Worm (Caenorhabditis elegans) whole organism, late embryonic: ENCODE measurements around the gene srt-34.

Experiments used
- F13H6.1 ChIP-seq: sonication (generic microtip); optimal IDR thresholded peaks from 2 replicates; lab custom pipeline; 2016; ENCODE audit warnings: missing genetic modification characterization, missing compliant biosample characterization
- K02D7.2 ChIP-seq: sonication (generic microtip); optimal IDR thresholded peaks from 2 replicates; lab custom pipeline; 2017; ENCODE audit warnings: mild to moderate bottlenecking, missing genetic modification characterization, missing compliant biosample characterization
- T23F11.4 ChIP-seq: fragments of 200-800 bp; sonication (Bioruptor generic); optimal IDR thresholded peaks from 2 replicates; lab custom pipeline; 2018; ENCODE audit warnings: mild to moderate bottlenecking, missing genetic modification characterization, missing compliant biosample characterization
- Y22D7AL.16 ChIP-seq: sonication (generic microtip); optimal IDR thresholded peaks from 2 replicates; lab custom pipeline; 2016; ENCODE audit warnings: missing genetic modification characterization, missing compliant biosample characterization
- ceh-14 ChIP-seq: sonication (generic microtip); optimal IDR thresholded peaks from 2 replicates; lab custom pipeline; 2016; ENCODE audit warnings: missing genotype, missing genetic modification characterization, missing compliant biosample characterization
- ceh-18 ChIP-seq: sonication (generic microtip); optimal IDR thresholded peaks from 2 replicates; lab custom pipeline; 2016; ENCODE audit warnings: missing genetic modification characterization, missing compliant biosample characterization
- ceh-2 ChIP-seq: sonication (generic microtip); optimal IDR thresholded peaks from 2 replicates; lab custom pipeline; 2016; ENCODE audit warnings: missing genotype, missing genetic modification characterization, missing compliant biosample characterization
- ceh-24 ChIP-seq: sonication (generic microtip); optimal IDR thresholded peaks from 2 replicates; lab custom pipeline; 2016; ENCODE audit warnings: mild to moderate bottlenecking, missing genetic modification characterization, missing compliant biosample characterization
- ceh-30 ChIP-seq: fragments of 150-350 bp; optimal IDR thresholded peaks from 2 replicates; lab custom pipeline; 2014; ENCODE audit warnings: missing biosample characterization, missing genetic modification characterization
- ceh-31 ChIP-seq: sonication (generic microtip); optimal IDR thresholded peaks from 2 replicates; lab custom pipeline; 2016; ENCODE audit warnings: missing genetic modification characterization, missing compliant biosample characterization
- ceh-45 ChIP-seq: fragments of 200-800 bp; sonication (Bioruptor generic); IDR thresholded peaks from 2 replicates; pipeline ENCODE4 v1.3.6; 2022; ENCODE audit warnings: missing genetic modification reagents, missing genetic modification characterization, missing compliant biosample characterization
- elt-2 ChIP-seq: sonication (generic microtip); optimal IDR thresholded peaks from 2 replicates; lab custom pipeline; 2016; ENCODE audit warnings: missing genetic modification reagents, missing genetic modification characterization, missing compliant biosample characterization
- elt-4 ChIP-seq: sonication (generic microtip); optimal IDR thresholded peaks from 2 replicates; lab custom pipeline; 2016; ENCODE audit warnings: missing genetic modification characterization, missing compliant biosample characterization
- fkh-10 ChIP-seq: fragments of 150-350 bp; optimal IDR thresholded peaks from 2 replicates; lab custom pipeline; 2014; ENCODE audit warnings: missing biosample characterization, missing genetic modification reagents, missing genetic modification characterization
- gmeb-2 ChIP-seq: sonication (generic microtip); optimal IDR thresholded peaks from 2 replicates; lab custom pipeline; 2016; ENCODE audit warnings: missing genetic modification characterization, inconsistent platforms, missing compliant biosample characterization
- hlh-13 ChIP-seq: fragments of 200-800 bp; sonication (Bioruptor generic); optimal IDR thresholded peaks from 2 replicates; lab custom pipeline; 2018; ENCODE audit warnings: mild to moderate bottlenecking, missing genetic modification characterization, missing compliant biosample characterization
- hlh-15 ChIP-seq: sonication (generic microtip); optimal IDR thresholded peaks from 2 replicates; lab custom pipeline; 2016; ENCODE audit warnings: missing genetic modification characterization, missing compliant biosample characterization
- hlh-30 ChIP-seq: sonication (generic microtip); optimal IDR thresholded peaks from 2 replicates; lab custom pipeline; 2017; ENCODE audit warnings: antibody characterized with exemption, missing genetic modification characterization, missing compliant biosample characterization; ENCODE audit not compliant: insufficient read depth
- hlh-8 ChIP-seq: sonication (generic microtip); optimal IDR thresholded peaks from 2 replicates; lab custom pipeline; 2016; ENCODE audit warnings: missing genotype, missing genetic modification characterization, missing compliant biosample characterization
- madf-2 ChIP-seq: sonication (generic microtip); optimal IDR thresholded peaks from 2 replicates; lab custom pipeline; 2017; ENCODE audit warnings: missing genetic modification characterization, missing compliant biosample characterization
- nfya-1 ChIP-seq: sonication (generic microtip); optimal IDR thresholded peaks from 2 replicates; lab custom pipeline; 2017; ENCODE audit warnings: missing genetic modification characterization, mild to moderate bottlenecking, missing compliant biosample characterization, antibody characterized with exemption, moderate library complexity
- nhr-232 ChIP-seq: sonication (generic microtip); optimal IDR thresholded peaks from 2 replicates; lab custom pipeline; 2016; ENCODE audit warnings: missing genetic modification characterization, missing compliant biosample characterization
- npax-4 ChIP-seq: sonication (generic microtip); optimal IDR thresholded peaks from 2 replicates; lab custom pipeline; 2016; ENCODE audit warnings: missing genetic modification characterization, missing compliant biosample characterization
- pag-3 ChIP-seq: sonication (generic microtip); optimal IDR thresholded peaks from 2 replicates; lab custom pipeline; 2016; ENCODE audit warnings: missing compliant biosample characterization, missing genetic modification characterization, borderline replicate concordance
- pat-9 ChIP-seq: fragments of 200-800 bp; sonication (Bioruptor generic); optimal IDR thresholded peaks from 2 replicates; lab custom pipeline; 2018; ENCODE audit warnings: mild to moderate bottlenecking, missing genetic modification characterization, moderate library complexity, missing compliant biosample characterization
- pax-1 ChIP-seq: fragments of 150-350 bp; optimal IDR thresholded peaks from 2 replicates; lab custom pipeline; 2014; ENCODE audit warnings: missing biosample characterization, missing genetic modification characterization
- pha-2 ChIP-seq: sonication (generic microtip); optimal IDR thresholded peaks from 2 replicates; lab custom pipeline; 2017; ENCODE audit warnings: mild to moderate bottlenecking, missing genetic modification characterization, missing compliant biosample characterization
- pha-4 ChIP-seq: fragments of 150-350 bp; optimal IDR thresholded peaks from 2 replicates; lab custom pipeline; 2018; ENCODE audit warnings: missing biosample characterization, missing genetic modification reagents, missing genetic modification characterization
- ref-2 ChIP-seq: sonication (generic microtip); optimal IDR thresholded peaks from 2 replicates; lab custom pipeline; 2016; ENCODE audit warnings: missing genetic modification characterization, missing compliant biosample characterization
- rnt-1 ChIP-seq: sonication (generic microtip); optimal IDR thresholded peaks from 2 replicates; lab custom pipeline; 2016; ENCODE audit warnings: missing genetic modification characterization, missing compliant biosample characterization
- sox-4 ChIP-seq: sonication (generic microtip); optimal IDR thresholded peaks from 2 replicates; lab custom pipeline; 2017; ENCODE audit warnings: mild to moderate bottlenecking, missing genetic modification characterization, inconsistent platforms, missing compliant biosample characterization
- tbx-7 ChIP-seq: sonication (generic microtip); optimal IDR thresholded peaks from 2 replicates; lab custom pipeline; 2016; ENCODE audit warnings: missing genotype, missing genetic modification characterization, missing compliant biosample characterization
- unc-55 ChIP-seq: sonication (generic microtip); optimal IDR thresholded peaks from 2 replicates; lab custom pipeline; 2017; ENCODE audit warnings: missing biosample characterization, missing genetic modification reagents, missing genetic modification characterization
- unc-86 ChIP-seq: sonication (generic microtip); optimal IDR thresholded peaks from 2 replicates; lab custom pipeline; 2016; ENCODE audit warnings: missing genetic modification characterization, missing compliant biosample characterization
- zip-5 ChIP-seq: sonication (generic microtip); optimal IDR thresholded peaks from 2 replicates; lab custom pipeline; 2016; ENCODE audit warnings: missing genetic modification characterization, missing compliant biosample characterization
- ztf-16 ChIP-seq: sonication (generic microtip); optimal IDR thresholded peaks from 2 replicates; lab custom pipeline; 2017; ENCODE audit warnings: missing genetic modification characterization, missing compliant biosample characterization

srt-34 gene

DNA sequence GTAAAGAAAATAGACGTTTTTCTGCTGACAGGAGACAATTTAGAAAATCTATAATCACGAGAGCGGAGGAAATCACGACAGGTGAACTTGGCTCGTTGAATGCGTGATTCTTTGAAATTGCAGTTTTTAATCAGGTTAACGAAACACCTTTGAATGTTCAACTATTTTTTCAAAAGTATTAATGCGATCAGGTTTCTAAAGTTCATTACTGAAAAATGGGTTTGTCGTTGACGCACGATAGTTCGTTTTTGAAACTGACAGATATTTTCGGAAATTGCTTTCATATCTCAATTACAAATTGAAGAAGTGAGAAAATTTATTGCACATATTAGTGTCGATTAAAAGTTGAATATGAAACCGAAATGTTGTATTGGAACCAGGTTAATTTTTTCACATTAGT lies 2.1 kb downstream of the srt-34 start, which contains the start of gene F54E2.5:
Gene F54E2.5, minus strand, starts transcription at position 101 of the 400 bp plus-strand sequence.
- TF ChIP-seq hlh-15 (tag; lab: Kevin White, UChicago) (no peak), T23F11.4 (no peak), K02D7.2 (tag; lab: Kevin White, UChicago) (no peak)

DNA sequence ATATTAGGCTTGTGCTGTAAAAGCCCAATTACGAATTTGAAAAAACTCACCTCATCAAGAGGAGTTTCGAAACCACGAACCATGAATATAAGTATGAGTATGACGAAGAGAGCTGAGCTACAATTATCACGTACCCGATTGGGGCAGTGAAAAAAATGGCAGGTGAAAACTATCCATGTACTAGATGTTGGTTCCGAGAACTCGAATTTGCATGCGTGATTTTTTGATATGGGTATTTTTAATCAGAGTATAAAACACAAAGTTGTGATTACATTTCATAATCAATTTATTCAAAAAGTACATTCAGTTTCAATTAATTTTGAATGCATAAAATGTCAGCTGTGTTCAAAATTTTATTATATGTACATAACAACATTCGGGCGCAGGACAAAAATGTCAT lies 4.2 kb downstream of the srt-34 start, which contains the start of gene F54E2.9:
Gene F54E2.9, minus strand, starts transcription at position 132 of the 400 bp plus-strand sequence.
- TF ChIP-seq pha-2 (tag; lab: Kevin White, UChicago) (no peak), ceh-24 (tag; lab: Kevin White, UChicago) (no peak), npax-4 (tag; lab: Kevin White, UChicago) (no peak), unc-55 (GFP tag; lab: Kevin White, UChicago) (no peak), pax-1 (tag; lab: Kevin White, UChicago) (no peak), ceh-31 (no peak), ceh-45 (GFP tag; lab: Robert Waterston, UW) (no peak)
- TF ChIP-seq, all 69 proteins: peak for 0

DNA sequence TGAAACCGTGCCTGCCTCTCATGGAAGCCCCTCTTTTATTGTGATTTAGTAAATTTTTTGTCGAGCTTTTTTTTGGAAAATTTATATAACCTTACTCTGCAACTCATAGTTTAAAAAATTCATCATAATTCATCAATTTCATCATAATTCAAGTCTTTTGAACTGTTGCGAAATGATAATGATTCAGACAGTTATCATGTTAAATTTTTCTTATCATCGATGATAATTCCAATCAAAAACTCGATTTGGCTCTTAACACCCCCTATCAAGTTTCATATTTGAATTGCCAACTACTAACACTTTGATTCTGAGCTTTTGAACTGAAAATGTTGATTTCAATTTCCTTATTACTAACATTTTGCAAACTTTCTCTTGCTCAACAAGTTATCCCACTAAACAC lies 7.9 kb downstream of the srt-34 start, which contains the start of gene F54E2.1:
Gene F54E2.1, plus strand, starts transcription at position 235 of the 400 bp plus-strand sequence.
- TF ChIP-seq elt-2 (tag; lab: Kevin White, UChicago) (peak; percentile 45), hlh-8 (no peak)
- TF ChIP-seq, all 69 proteins: peak for 1

DNA sequence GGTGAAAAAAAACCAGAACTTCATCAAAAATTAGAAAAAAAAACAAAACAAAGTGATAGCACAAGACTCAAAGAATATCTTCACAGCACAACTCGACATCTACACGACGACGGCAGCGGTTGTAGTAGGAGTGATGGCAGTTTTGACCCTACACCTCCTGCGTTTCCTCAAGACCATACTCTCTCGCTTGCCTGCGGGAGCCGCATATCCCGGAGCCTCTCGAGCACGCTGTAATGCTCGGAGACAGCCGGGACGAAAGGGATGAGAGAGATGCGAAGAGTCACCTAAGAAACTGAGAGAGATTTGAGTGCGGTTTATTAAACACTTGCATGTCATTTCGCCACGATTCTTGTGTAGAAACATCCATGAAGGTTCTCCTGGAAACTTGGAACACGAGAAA lies 8.6 kb downstream of the srt-34 start:
- peak; percentile 82 for TF ChIP-seq rnt-1
- no peak for TF ChIP-seq K02D7.2 (tag; lab: Kevin White, UChicago)
- peak; percentile 45 for TF ChIP-seq ceh-18 (tag; lab: Kevin White, UChicago)
- no peak for TF ChIP-seq ceh-30 (tag; lab: Kevin White, UChicago)
- TF ChIP-seq, all 69 proteins: peak for 2

DNA sequence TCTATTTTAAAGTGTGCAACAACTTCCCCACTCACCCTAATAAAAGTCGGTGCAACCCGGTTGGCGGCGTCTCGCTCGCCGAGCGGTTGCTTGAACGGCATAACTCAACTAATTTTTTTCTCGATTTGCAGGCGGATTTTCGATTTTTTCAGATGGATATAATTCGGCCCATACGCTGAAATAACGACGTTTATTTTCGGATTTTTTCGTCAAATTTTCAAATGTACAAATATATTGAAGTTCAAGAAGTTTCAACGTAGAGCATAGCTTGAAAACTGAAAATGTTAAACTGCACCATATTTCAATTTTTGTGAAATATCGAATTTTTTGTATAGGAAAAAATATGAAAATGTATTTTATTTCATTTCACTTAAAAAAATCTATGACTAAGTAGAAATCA lies 10.3 kb downstream of the srt-34 start, which contains the start of gene ketn-1:
Gene ketn-1, minus strand, starts transcription at position 101 of the 400 bp plus-strand sequence.
- TF ChIP-seq ceh-14 (tag; lab: Kevin White, UChicago) = no peak
- TF ChIP-seq ceh-2 (tag; lab: Kevin White, UChicago) = no peak
- no peak for TF ChIP-seq zip-5
- TF ChIP-seq elt-4 (tag; lab: Kevin White, UChicago) = no peak
- TF ChIP-seq ztf-16 = no peak
- no peak for TF ChIP-seq ceh-30 (tag; lab: Kevin White, UChicago)
- no peak for TF ChIP-seq rnt-1
- no peak for TF ChIP-seq tbx-7 (tag; lab: Kevin White, UChicago)
- no peak for TF ChIP-seq pha-4
- no peak for TF ChIP-seq nhr-232 (tag; lab: Kevin White, UChicago)
- no peak for TF ChIP-seq ref-2 (tag; lab: Kevin White, UChicago)
- no peak for TF ChIP-seq fkh-10 (GFP tag; lab: Kevin White, UChicago)
- no peak for TF ChIP-seq Y22D7AL.16

DNA sequence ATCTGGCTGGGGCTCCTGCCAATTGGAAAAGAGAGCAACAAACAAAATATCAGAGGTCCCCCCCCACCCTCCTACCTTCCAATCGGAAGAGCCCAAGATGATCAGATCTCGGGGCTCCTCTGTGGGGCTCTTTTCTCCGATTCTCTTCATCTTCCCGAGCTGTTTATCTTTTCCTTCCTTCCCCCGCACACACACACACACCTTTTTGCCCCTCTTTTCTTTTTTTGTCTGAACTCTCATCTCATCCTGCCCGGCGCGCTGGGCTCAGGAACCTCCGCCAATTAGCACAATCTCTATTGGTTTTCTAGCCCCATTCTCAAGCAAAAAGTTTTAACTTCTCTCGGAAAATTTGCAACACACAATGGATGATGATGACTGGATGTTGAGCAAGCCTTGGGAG lies 14.8 kb downstream of the srt-34 start:
- TF ChIP-seq unc-86 (tag; lab: Kevin White, UChicago) = no peak
- peak; percentile 62 for TF ChIP-seq ceh-18 (tag; lab: Kevin White, UChicago)
- peak; percentile 66 for TF ChIP-seq nfya-1 (tag; lab: Kevin White, UChicago)

DNA sequence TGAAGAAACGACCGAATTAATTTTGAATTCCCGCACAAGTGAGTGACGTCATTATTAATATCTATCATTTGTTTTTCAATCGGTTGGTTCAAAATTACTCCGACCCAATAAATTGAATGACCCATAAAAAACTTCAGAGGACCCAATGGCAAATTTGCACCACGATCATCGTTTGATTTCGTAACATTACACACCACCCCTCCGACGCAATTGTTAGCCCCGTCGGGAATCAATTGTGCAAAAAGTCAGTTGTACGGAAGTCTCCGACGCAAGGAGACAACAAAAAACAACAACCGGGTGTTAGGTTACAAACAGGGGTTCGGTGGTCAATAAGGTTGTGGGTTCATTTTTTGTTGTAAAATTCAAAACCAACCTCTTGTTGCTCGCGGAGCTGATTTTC lies 16.1 kb downstream of the srt-34 start:
- TF ChIP-seq hlh-13 (GFP tag; lab: Kevin White, UChicago) = no peak
- no peak for TF ChIP-seq hlh-30
- TF ChIP-seq pag-3 (tag; lab: Kevin White, UChicago) = no peak
- no peak for TF ChIP-seq ceh-30 (tag; lab: Kevin White, UChicago)
- no peak for TF ChIP-seq F13H6.1 (tag; lab: Kevin White, UChicago)
- TF ChIP-seq pat-9 (tag; lab: Kevin White, UChicago) = no peak
- TF ChIP-seq unc-55 (GFP tag; lab: Kevin White, UChicago) = no peak
- no peak for TF ChIP-seq T23F11.4
- TF ChIP-seq pax-1 (tag; lab: Kevin White, UChicago) = no peak
- TF ChIP-seq ceh-24 (tag; lab: Kevin White, UChicago) = no peak
- no peak for TF ChIP-seq ceh-45 (GFP tag; lab: Robert Waterston, UW)
- no peak for TF ChIP-seq fkh-10 (GFP tag; lab: Kevin White, UChicago)
- TF ChIP-seq unc-86 (tag; lab: Kevin White, UChicago) = no peak
- TF ChIP-seq pha-2 (tag; lab: Kevin White, UChicago) = no peak
- no peak for TF ChIP-seq madf-2
- TF ChIP-seq gmeb-2 (tag; lab: Kevin White, UChicago) = no peak
- no peak for TF ChIP-seq sox-4 (tag; lab: Kevin White, UChicago)
